Worm (Caenorhabditis elegans) whole organism, young adult: ENCODE results near the gene C14F11.7.

Experiments used
- C06A6.2 ChIP-seq: fragments of 200-800 bp; sonication (Bioruptor generic); conservative IDR thresholded peaks from 2 replicates; pipeline ENCODE4 v1.3.6; 2022; ENCODE audit warnings: missing genetic modification characterization, missing compliant biosample characterization
- F22D6.2 ChIP-seq: sonication (generic microtip); optimal IDR thresholded peaks from 2 replicates; lab custom pipeline; 2016; ENCODE audit warnings: mild to moderate bottlenecking, missing genetic modification characterization, missing compliant biosample characterization
- F23B12.7 ChIP-seq: sonication (generic microtip); optimal IDR thresholded peaks from 2 replicates; lab custom pipeline; 2017; ENCODE audit warnings: missing genetic modification characterization, mild to moderate bottlenecking, missing compliant biosample characterization, antibody characterized with exemption, moderate library complexity; ENCODE audit not compliant: insufficient read depth
- F49E8.2 ChIP-seq: sonication (generic microtip); optimal IDR thresholded peaks from 3 replicates; lab custom pipeline; 2017; ENCODE audit warnings: missing genetic modification characterization, mild to moderate bottlenecking, missing compliant biosample characterization, antibody characterized with exemption, moderate library complexity; ENCODE audit not compliant: insufficient read depth
- Y53F4B.3 ChIP-seq: fragments of 200-800 bp; sonication (Bioruptor generic); IDR thresholded peaks from 2 replicates; pipeline ENCODE4 v1.3.6; 2022; ENCODE audit warnings: missing genetic modification reagents, missing genetic modification characterization, missing compliant biosample characterization
- Y56A3A.18 ChIP-seq: fragments of 200-800 bp; sonication (Bioruptor generic); IDR thresholded peaks from 2 replicates; pipeline ENCODE4 v1.3.6; 2022; ENCODE audit warnings: missing genetic modification reagents, missing genetic modification characterization, missing compliant biosample characterization
- ZK185.1 ChIP-seq: sonication (generic microtip); optimal IDR thresholded peaks from 2 replicates; lab custom pipeline; 2016; ENCODE audit warnings: mild to moderate bottlenecking, missing genetic modification characterization, missing compliant biosample characterization; ENCODE audit not compliant: poor library complexity, severe bottlenecking
- ama-1 ChIP-seq, 3 experiments: fragments of 150-350 bp in 1 of 3; sonication (generic microtip) in 2 of 3; optimal IDR thresholded peaks; 2 replicates each; lab custom pipeline; 2014 to 2018; ENCODE audit warnings: missing biosample characterization in 2 of 3, missing genetic modification characterization in 2 of 3, missing genetic modification reagents in 2 of 3
- atf-7 ChIP-seq: sonication (generic microtip); optimal IDR thresholded peaks from 2 replicates; lab custom pipeline; 2017; ENCODE audit warnings: mild to moderate bottlenecking, missing genetic modification characterization, missing compliant biosample characterization
- athp-1 ChIP-seq: sonication (generic microtip); optimal IDR thresholded peaks from 2 replicates; lab custom pipeline; 2017; ENCODE audit warnings: mild to moderate bottlenecking, missing genetic modification characterization, missing compliant biosample characterization
- attf-3 ChIP-seq: fragments of 200-800 bp; sonication (Bioruptor generic); conservative IDR thresholded peaks from 2 replicates; pipeline ENCODE4 v1.3.6; 2022; ENCODE audit warnings: missing genetic modification reagents, missing genetic modification characterization, missing compliant biosample characterization
- ccch-3 ChIP-seq: fragments of 200-800 bp; sonication (Bioruptor generic); optimal IDR thresholded peaks from 2 replicates; lab custom pipeline; 2018; ENCODE audit warnings: mild to moderate bottlenecking, missing genetic modification characterization, missing compliant biosample characterization
- cebp-1 ChIP-seq, 2 experiments: fragments of 200-800 bp in 1 of 2; sonication (Bioruptor generic) in 1 of 2; sonication (generic microtip) in 1 of 2; IDR thresholded peaks in 1 of 2; optimal IDR thresholded peaks in 1 of 2; 2 replicates each; pipeline versions ENCODE4 v1.3.6 to Lab custom; 2017 to 2022; ENCODE audit warnings: missing compliant biosample characterization in 2 of 2, missing genetic modification characterization in 2 of 2, mild to moderate bottlenecking in 1 of 2, missing genetic modification reagents in 1 of 2, moderate library complexity in 1 of 2
- cebp-2 ChIP-seq: fragments of 200-800 bp; sonication (Bioruptor generic); IDR thresholded peaks from 2 replicates; pipeline ENCODE4 v1.3.6; 2022; ENCODE audit warnings: missing genetic modification characterization, missing compliant biosample characterization
- ceh-100 ChIP-seq: fragments of 200-800 bp; sonication (Bioruptor generic); IDR thresholded peaks from 2 replicates; pipeline ENCODE4 v1.3.6; 2022; ENCODE audit warnings: missing genetic modification reagents, missing genetic modification characterization, missing compliant biosample characterization
- ceh-58 ChIP-seq: fragments of 200-800 bp; sonication (Bioruptor generic); IDR thresholded peaks from 2 replicates; pipeline ENCODE4 v1.3.6; 2022; ENCODE audit warnings: missing genetic modification characterization, missing compliant biosample characterization
- chd-7 ChIP-seq: sonication (generic microtip); optimal IDR thresholded peaks from 2 replicates; lab custom pipeline; 2016; ENCODE audit warnings: mild to moderate bottlenecking, missing genetic modification characterization, moderate library complexity, missing compliant biosample characterization
- dox-1 ChIP-seq: fragments of 200-800 bp; sonication (Bioruptor generic); IDR thresholded peaks from 2 replicates; pipeline ENCODE4 v1.3.6; 2022; ENCODE audit warnings: missing genetic modification reagents, missing genetic modification characterization, missing compliant biosample characterization
- dpl-1 ChIP-seq: fragments of 150-350 bp; optimal IDR thresholded peaks from 2 replicates; lab custom pipeline; 2014; ENCODE audit warnings: missing biosample characterization, missing genetic modification reagents, missing genetic modification characterization
- efl-1 ChIP-seq: fragments of 150-350 bp; optimal IDR thresholded peaks from 2 replicates; lab custom pipeline; 2014; ENCODE audit warnings: missing biosample characterization, missing genetic modification reagents, missing genetic modification characterization
- egl-18 ChIP-seq: fragments of 200-800 bp; sonication (Bioruptor generic); IDR thresholded peaks from 2 replicates; pipeline ENCODE4 v1.3.6; 2022; ENCODE audit warnings: missing genetic modification reagents, missing genetic modification characterization, missing compliant biosample characterization
- egrh-3 ChIP-seq: fragments of 200-800 bp; sonication (Bioruptor generic); IDR thresholded peaks from 2 replicates; pipeline ENCODE4 v1.3.6; 2022; ENCODE audit warnings: missing genetic modification reagents, missing genetic modification characterization, missing compliant biosample characterization
- ets-4 ChIP-seq: fragments of 200-800 bp; sonication (Bioruptor generic); optimal IDR thresholded peaks from 2 replicates; lab custom pipeline; 2018; ENCODE audit warnings: mild to moderate bottlenecking, missing genetic modification characterization, missing compliant biosample characterization
- him-1 ChIP-seq: sonication (generic microtip); optimal IDR thresholded peaks from 2 replicates; lab custom pipeline; 2016; ENCODE audit warnings: missing genotype, missing genetic modification reagents, missing genetic modification characterization, missing compliant biosample characterization
- hmg-1.2 ChIP-seq: fragments of 200-800 bp; sonication (Bioruptor generic); IDR thresholded peaks from 2 replicates; pipeline ENCODE4 v1.3.6; 2022; ENCODE audit warnings: missing genetic modification reagents, missing genetic modification characterization, missing compliant biosample characterization
- let-526 ChIP-seq: fragments of 200-800 bp; sonication (Bioruptor generic); IDR thresholded peaks from 2 replicates; pipeline ENCODE4 v1.3.6; 2022; ENCODE audit warnings: missing genetic modification reagents, missing genetic modification characterization, missing compliant biosample characterization
- lin-35 ChIP-seq, 3 experiments: fragments of 150-350 bp in 2 of 3; sonication (generic microtip) in 1 of 3; optimal IDR thresholded peaks; 2 replicates each; lab custom pipeline; 2014 to 2018; ENCODE audit warnings: missing biosample characterization in 3 of 3, missing genetic modification characterization in 3 of 3, missing genetic modification reagents in 3 of 3
- lin-54 ChIP-seq: fragments of 200-800 bp; sonication (Bioruptor generic); optimal IDR thresholded peaks from 2 replicates; lab custom pipeline; 2018; ENCODE audit warnings: mild to moderate bottlenecking, missing genetic modification characterization, missing compliant biosample characterization
- lsl-1 ChIP-seq: fragments of 200-800 bp; sonication (Bioruptor generic); optimal IDR thresholded peaks from 2 replicates; lab custom pipeline; 2018; ENCODE audit warnings: mild to moderate bottlenecking, missing genetic modification characterization, moderate library complexity, missing compliant biosample characterization
- lsy-27 ChIP-seq: sonication (generic microtip); optimal IDR thresholded peaks from 2 replicates; lab custom pipeline; 2017; ENCODE audit warnings: missing genetic modification characterization, mild to moderate bottlenecking, missing compliant biosample characterization, antibody characterized with exemption, missing genotype, borderline replicate concordance; ENCODE audit not compliant: insufficient read depth
- madf-6 ChIP-seq: fragments of 200-800 bp; sonication (Bioruptor generic); IDR thresholded peaks from 2 replicates; pipeline ENCODE4 v1.3.6; 2022; ENCODE audit warnings: missing genetic modification reagents, missing genetic modification characterization, missing compliant biosample characterization
- madf-8 ChIP-seq: fragments of 200-800 bp; sonication (Bioruptor generic); conservative IDR thresholded peaks from 2 replicates; pipeline ENCODE4 v1.3.6; 2022; ENCODE audit warnings: missing genetic modification reagents, missing genetic modification characterization, missing compliant biosample characterization
- nfya-1 ChIP-seq: sonication (generic microtip); optimal IDR thresholded peaks from 2 replicates; lab custom pipeline; 2017; ENCODE audit warnings: antibody characterized with exemption, missing compliant biosample characterization, missing genetic modification characterization, borderline replicate concordance; ENCODE audit not compliant: insufficient read depth
- nhr-80 ChIP-seq: sonication (generic microtip); optimal IDR thresholded peaks from 2 replicates; lab custom pipeline; 2016; ENCODE audit warnings: missing genetic modification characterization, missing compliant biosample characterization
- pbrm-1 ChIP-seq: fragments of 200-800 bp; sonication (Bioruptor generic); IDR thresholded peaks from 2 replicates; pipeline ENCODE4 v1.3.6; 2022; ENCODE audit warnings: missing genetic modification reagents, missing genetic modification characterization, missing compliant biosample characterization
- snpc-1.1 ChIP-seq: sonication (generic microtip); optimal IDR thresholded peaks from 2 replicates; lab custom pipeline; 2017; ENCODE audit warnings: missing genetic modification characterization, mild to moderate bottlenecking, missing compliant biosample characterization, antibody characterized with exemption, moderate library complexity, missing genotype, missing genetic modification reagents; ENCODE audit not compliant: insufficient read depth
- somi-1 ChIP-seq: fragments of 200-800 bp; sonication (Bioruptor generic); optimal IDR thresholded peaks from 2 replicates; lab custom pipeline; 2018; ENCODE audit warnings: mild to moderate bottlenecking, missing genetic modification characterization, missing compliant biosample characterization
- tbp1 ChIP-seq: fragments of 200-800 bp; sonication (Bioruptor generic); optimal IDR thresholded peaks from 2 replicates; lab custom pipeline; 2018; ENCODE audit warnings: mild to moderate bottlenecking, missing genetic modification characterization, missing compliant biosample characterization
- tlf-1 ChIP-seq: fragments of 200-800 bp; sonication (Bioruptor generic); optimal IDR thresholded peaks from 2 replicates; lab custom pipeline; 2018; ENCODE audit warnings: mild to moderate bottlenecking, missing genetic modification characterization, missing compliant biosample characterization
- unc-130 ChIP-seq: sonication (generic microtip); optimal IDR thresholded peaks from 2 replicates; lab custom pipeline; 2016; ENCODE audit warnings: missing genetic modification reagents, missing genetic modification characterization, missing compliant biosample characterization
- unc-62 ChIP-seq: fragments of 150-350 bp; optimal IDR thresholded peaks from 2 replicates; lab custom pipeline; 2014; ENCODE audit warnings: missing biosample characterization, missing genetic modification reagents, missing genetic modification characterization
- zfh-2 ChIP-seq: fragments of 200-800 bp; sonication (Bioruptor generic); conservative IDR thresholded peaks from 2 replicates; pipeline ENCODE4 v1.3.6; 2022; ENCODE audit warnings: missing genetic modification reagents, missing genetic modification characterization, missing compliant biosample characterization
- ztf-18 ChIP-seq: sonication (generic microtip); optimal IDR thresholded peaks from 2 replicates; lab custom pipeline; 2016; ENCODE audit warnings: missing genotype, mild to moderate bottlenecking, missing genetic modification characterization, missing compliant biosample characterization
- ztf-26 ChIP-seq: sonication (generic microtip); optimal IDR thresholded peaks from 2 replicates; lab custom pipeline; 2017; ENCODE audit warnings: missing genetic modification characterization, missing compliant biosample characterization

The C14F11.7 gene

DNA sequence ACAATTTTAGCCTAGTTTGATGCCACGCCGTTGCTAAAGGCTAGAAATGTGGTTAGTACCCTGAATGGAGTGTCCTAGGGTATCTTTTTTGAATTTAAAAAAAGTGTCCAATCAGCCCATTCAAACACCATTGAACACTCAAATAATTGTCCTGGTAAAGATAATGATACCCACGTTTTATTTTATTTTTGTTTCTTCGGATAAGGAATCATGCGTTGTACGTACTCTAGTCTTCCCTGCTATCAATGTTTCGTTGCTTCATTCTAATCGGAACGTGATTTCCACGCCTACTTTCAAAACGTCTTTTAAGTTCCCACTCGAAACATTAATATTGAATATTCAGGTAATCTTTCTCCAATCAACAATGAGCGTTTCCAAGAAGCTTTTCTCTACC is 32.3 kb upstream of the C14F11.7 start, which contains the start of gene got-2.2:
TSS of gene got-2.2 (plus strand) at position 344 of the 394 bp plus-strand sequence.
- TF ChIP-seq nfya-1 (tag; lab: Kevin White, UChicago) (no peak), ztf-26 (tag; lab: Kevin White, UChicago) (no peak), lin-54 (no peak), ceh-58 (no peak), somi-1 (no peak), atf-7 (tag; lab: Kevin White, UChicago) (no peak), chd-7 (tag; lab: Kevin White, UChicago) (no peak), Y53F4B.3 (no peak), ceh-100 (no peak)
- TF ChIP-seq, all 124 proteins: peak for 0

DNA sequence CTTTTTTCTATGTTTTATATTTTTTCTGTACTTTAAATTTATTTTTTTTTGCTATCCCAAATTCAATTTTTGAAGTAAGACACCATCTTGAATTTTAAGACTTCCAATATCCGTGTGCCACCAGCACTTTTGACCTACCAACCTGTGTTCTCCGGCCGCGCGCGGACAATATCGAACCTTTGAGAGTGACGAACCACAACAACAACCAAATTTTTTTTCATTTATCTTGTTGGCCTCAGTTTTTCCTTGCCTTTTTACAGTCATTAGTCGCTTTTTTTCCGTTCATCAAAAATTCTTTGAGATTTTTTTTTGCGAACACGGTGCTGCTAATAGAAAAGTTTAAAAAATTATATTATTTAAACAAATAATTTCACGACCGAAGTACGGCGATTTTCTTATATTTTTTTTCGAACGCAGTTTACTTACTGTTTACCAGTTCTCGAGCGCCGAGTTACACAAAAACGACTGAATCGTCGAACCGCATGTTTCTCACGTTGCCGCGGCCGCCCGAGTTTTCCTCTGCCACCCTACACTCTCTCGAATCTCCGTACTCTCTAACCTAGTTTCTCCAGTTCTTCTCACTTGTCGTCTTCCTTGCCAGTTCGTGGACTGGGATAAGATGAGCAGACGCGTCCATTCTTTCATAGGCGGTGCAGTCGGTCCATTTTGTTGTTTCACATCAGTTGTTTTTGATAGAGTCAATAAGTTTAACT is 31.7 kb upstream of the C14F11.7 start:
- no peak for TF ChIP-seq somi-1
- TF ChIP-seq hmg-1.2 (GFP tag; lab: Robert Waterston, UW), result peak; percentile 60; the same call in 1 of the 2 replicates
- TF ChIP-seq lsy-27 (tag; lab: Kevin White, UChicago), result no peak
- TF ChIP-seq snpc-1.1, result no peak
- peak; percentile 58 for TF ChIP-seq madf-6 (GFP tag; lab: Robert Waterston, UW)
- no peak for TF ChIP-seq attf-3 (GFP tag; lab: Robert Waterston, UW)
- no peak for TF ChIP-seq unc-62 (GFP tag; lab: Kevin White, UChicago)
- no peak for TF ChIP-seq F49E8.2 (tag; lab: Kevin White, UChicago)
- TF ChIP-seq nhr-80 (tag; lab: Kevin White, UChicago), result peak; percentile 2
- TF ChIP-seq him-1 (tag; lab: Kevin White, UChicago), result no peak
- no peak for TF ChIP-seq lin-54
- TF ChIP-seq tbp1 (GFP tag; lab: Kevin White, UChicago), result no peak
- no peak for TF ChIP-seq chd-7 (tag; lab: Kevin White, UChicago)
- no peak for TF ChIP-seq F23B12.7
- TF ChIP-seq ztf-18 (tag; lab: Kevin White, UChicago), result no peak
- TF ChIP-seq F22D6.2 (tag; lab: Kevin White, UChicago), result no peak
- TF ChIP-seq let-526 (GFP tag; lab: Robert Waterston, UW), result no peak
- TF ChIP-seq egrh-3 (GFP tag; lab: Robert Waterston, UW), result no peak
- TF ChIP-seq zfh-2 (GFP tag; lab: Robert Waterston, UW), result peak; percentile 77
- no peak for TF ChIP-seq tlf-1 (GFP tag; lab: Kevin White, UChicago)
- no peak for TF ChIP-seq ets-4
- TF ChIP-seq Y56A3A.18, result no peak
- no peak for TF ChIP-seq athp-1
- TF ChIP-seq dox-1 (GFP tag; lab: Robert Waterston, UW), result peak; percentile 5; the same call in 1 of the 2 replicates
- TF ChIP-seq unc-130 (GFP tag; lab: Kevin White, UChicago), result no peak
- TF ChIP-seq lsl-1 (GFP tag; lab: Kevin White, UChicago), result no peak
- no peak for TF ChIP-seq ama-1 (optimal IDR thresholded peaks at IDR 0.05; lab: Kevin White, UChicago)
- no peak for TF ChIP-seq ama-1 (GFP tag; optimal IDR thresholded peaks at IDR 0.05; lab: Kevin White, UChicago)
- peak in 1 of 3 experiments; percentile 5 for TF ChIP-seq lin-35 (GFP tag; optimal IDR thresholded peaks at IDR 0.05; lab: Kevin White, UChicago)
- no peak for TF ChIP-seq ZK185.1 (tag; lab: Kevin White, UChicago)
- no peak for TF ChIP-seq pbrm-1 (GFP tag; lab: Robert Waterston, UW)
- TF ChIP-seq egl-18 (GFP tag; lab: Robert Waterston, UW), result no peak
- no peak for TF ChIP-seq cebp-1 (GFP tag; IDR thresholded peaks at IDR 0.05; lab: Robert Waterston, UW)
- TF ChIP-seq cebp-1 (tag; optimal IDR thresholded peaks at IDR 0.05; lab: Kevin White, UChicago), result peak; percentile 33
- TF ChIP-seq cebp-2 (GFP tag; lab: Robert Waterston, UW), result no peak
- TF ChIP-seq dpl-1 (GFP tag; lab: Kevin White, UChicago), result peak; percentile 43
- TF ChIP-seq C06A6.2 (GFP tag; lab: Robert Waterston, UW), result no peak
- no peak for TF ChIP-seq ccch-3 (GFP tag; lab: Kevin White, UChicago)
- 0 out of 2 replicates have a peak, but pooled peaks have one; percentile 9 for TF ChIP-seq madf-8 (GFP tag; lab: Robert Waterston, UW)
- peak; percentile 69 for TF ChIP-seq efl-1 (GFP tag; lab: Kevin White, UChicago)
